Fruit fly (Drosophila melanogaster): ENCODE results near the gene CG32512.

The CG32512 gene

DNA sequence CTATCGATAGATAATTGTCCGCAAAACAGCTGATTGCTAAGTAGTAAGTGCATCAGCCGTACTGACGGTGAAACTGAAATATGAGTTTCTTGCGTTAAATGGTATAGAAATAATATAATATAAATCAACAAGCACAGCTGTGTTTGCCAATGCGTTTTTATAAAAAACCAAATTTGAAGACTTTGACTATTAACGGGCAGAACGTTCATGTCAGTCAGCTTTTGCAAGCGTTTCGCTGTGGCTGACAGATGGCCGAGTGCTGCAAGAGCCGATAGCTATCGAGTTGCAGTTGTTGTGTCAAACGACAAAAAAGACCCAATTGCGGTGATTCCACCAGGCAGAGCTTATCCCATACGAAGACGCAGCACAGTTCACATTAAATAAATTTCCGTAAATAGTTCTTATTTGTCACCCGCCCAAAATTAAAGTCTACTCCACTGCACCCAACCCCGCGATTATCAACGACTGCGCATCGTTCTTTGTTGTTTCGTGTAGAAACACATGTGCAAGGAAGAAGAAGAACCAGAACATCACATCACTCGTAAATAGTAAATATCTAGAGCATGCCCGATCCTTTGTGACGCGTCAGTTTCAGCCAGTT lies 49.6 kb upstream of the CG32512 start, which contains the start of the genes unc and CG15445 (continued):
- TF ChIP-seq p53 (GFP tag; optimal IDR thresholded peaks at IDR 0.05) (no peak), CG15073 (GFP tag; optimal IDR thresholded peaks at IDR 0.05) (no peak), Sox100B (GFP tag; optimal IDR thresholded peaks at IDR 0.05) (no peak), E2f1 (GFP tag; IDR thresholded peaks at IDR 0.05) (no peak), CG2889 (GFP tag; IDR thresholded peaks at IDR 0.05) (no peak), CG1647 (GFP tag; optimal IDR thresholded peaks at IDR 0.05) (no peak), crol (GFP tag; IDR thresholded peaks at IDR 0.05) (no peak), bsh (GFP tag; optimal IDR thresholded peaks at IDR 0.05) (no peak), BtbVII (GFP tag; optimal IDR thresholded peaks at IDR 0.05) (no peak), CG12155 (GFP tag; optimal IDR thresholded peaks at IDR 0.05) (peak; percentile 31), CG3847 (GFP tag; IDR thresholded peaks at IDR 0.05) (no peak), btn (GFP tag; optimal IDR thresholded peaks at IDR 0.05) (no peak), CG14667 (GFP tag; IDR thresholded peaks at IDR 0.05) (no peak), run (tag; optimal IDR thresholded peaks at IDR 0.05) (no peak), Ets97D (GFP tag; optimal IDR thresholded peaks at IDR 0.05) (peak; percentile 74), Blimp-1 (GFP tag; optimal IDR thresholded peaks at IDR 0.05) (no peak), nerfin-1 (tag; optimal IDR thresholded peaks at IDR 0.05) (no peak), CG14441 (GFP tag; IDR thresholded peaks at IDR 0.05) (no peak), stwl (tag; optimal IDR thresholded peaks at IDR 0.05) (peak; percentile 92), Hand (GFP tag; optimal IDR thresholded peaks at IDR 0.05) (no peak), CG10147 (GFP tag; optimal IDR thresholded peaks at IDR 0.05) (no peak), CG32767 (GFP tag; IDR thresholded peaks at IDR 0.05) (no peak), jing (GFP tag; optimal IDR thresholded peaks at IDR 0.05) (no peak), CG10209 (GFP tag; optimal IDR thresholded peaks at IDR 0.05) (no peak), CG18764 (GFP tag; optimal IDR thresholded peaks at IDR 0.05) (peak; percentile 8), sna (GFP tag; IDR thresholded peaks at IDR 0.05; ENCODE audit: partially characterized antibody) (peak; percentile 68; the same call in 1 of the 2 replicates), zf30C (GFP tag; optimal IDR thresholded peaks at IDR 0.05) (no peak), CG18599 (GFP tag; optimal IDR thresholded peaks at IDR 0.05) (no peak), CG8924 (tag; optimal IDR thresholded peaks at IDR 0.05) (no peak), cato (GFP tag; optimal IDR thresholded peaks at IDR 0.05; ENCODE audit: borderline replicate concordance) (no peak), Dad (GFP tag; optimal IDR thresholded peaks at IDR 0.05) (no peak), CG10565 (GFP tag; optimal IDR thresholded peaks at IDR 0.05) (no peak), Spps (tag; optimal IDR thresholded peaks at IDR 0.05) (no peak), CG12769 (tag; optimal IDR thresholded peaks at IDR 0.05) (no peak), Dfd (GFP tag; optimal IDR thresholded peaks at IDR 0.05) (no peak), CG31388 (GFP tag; optimal IDR thresholded peaks at IDR 0.05) (no peak), vnd (GFP tag; IDR thresholded peaks at IDR 0.05; ENCODE audit: partially characterized antibody) (peak; percentile 87), Doc3 (GFP tag; IDR thresholded peaks at IDR 0.05; ENCODE audit: partially characterized antibody) (peak; percentile 66; the same call in 2 of the 3 replicates), Camta (GFP tag; optimal IDR thresholded peaks at IDR 0.05) (no peak), HHEX (GFP tag; optimal IDR thresholded peaks at IDR 0.05) (no peak), CG17385 (GFP tag; optimal IDR thresholded peaks at IDR 0.05) (peak; percentile 83), pb (GFP tag; optimal IDR thresholded peaks at IDR 0.05) (no peak), klu (GFP tag; IDR thresholded peaks at IDR 0.05) (no peak), insv (GFP tag; optimal IDR thresholded peaks at IDR 0.05) (no peak), Hmx (GFP tag; optimal IDR thresholded peaks at IDR 0.05) (no peak), CG7372 (GFP tag; IDR thresholded peaks at IDR 0.05) (no peak), Vsx1 (GFP tag; optimal IDR thresholded peaks at IDR 0.05) (no peak), Aef1 (GFP tag; IDR thresholded peaks at IDR 0.05) (peak; percentile 81), CG17912 (GFP tag; optimal IDR thresholded peaks at IDR 0.05) (no peak), fd64A (GFP tag; optimal IDR thresholded peaks at IDR 0.05) (no peak)

Measured in whole organism, embryonic.